Worm (Caenorhabditis elegans) whole organism, midembryonic: ENCODE results near the gene W07A12.4.

Experiments
- T22C8.4 ChIP-seq: fragments of 200-800 bp; sonication (Bioruptor generic); IDR thresholded peaks from 2 replicates; pipeline ENCODE4 v1.3.6; 2022; ENCODE audit warnings: missing genetic modification characterization, missing compliant biosample characterization
- cog-1 ChIP-seq: sonication (generic microtip); optimal IDR thresholded peaks from 2 replicates; lab custom pipeline; 2016; ENCODE audit warnings: missing genetic modification characterization, missing compliant biosample characterization
- flt-1 ChIP-seq: fragments of 200-800 bp; sonication (Bioruptor generic); IDR thresholded peaks from 2 replicates; pipeline ENCODE4 v1.3.6; 2022; ENCODE audit warnings: missing genetic modification characterization, missing compliant biosample characterization
- klf-2 ChIP-seq: fragments of 200-800 bp; sonication (Bioruptor generic); conservative IDR thresholded peaks from 2 replicates; pipeline ENCODE4 v1.3.6; 2022; ENCODE audit warnings: missing genetic modification reagents, missing genetic modification characterization, missing compliant biosample characterization
- med-1 ChIP-seq: sonication (generic microtip); optimal IDR thresholded peaks from 2 replicates; lab custom pipeline; 2017; ENCODE audit warnings: missing genetic modification characterization, mild to moderate bottlenecking, missing compliant biosample characterization, antibody characterized with exemption, missing genetic modification reagents; ENCODE audit not compliant: insufficient read depth
- ref-1 ChIP-seq: fragments of 200-800 bp; sonication (Bioruptor generic); conservative IDR thresholded peaks from 2 replicates; pipeline ENCODE4 v1.3.6; 2022; ENCODE audit warnings: missing genetic modification reagents, missing genetic modification characterization, missing compliant biosample characterization
- tab-1 ChIP-seq: fragments of 200-800 bp; sonication (Bioruptor generic); IDR thresholded peaks from 2 replicates; pipeline ENCODE4 v1.3.6; 2022; ENCODE audit warnings: missing genetic modification characterization, missing compliant biosample characterization
- ztf-23 ChIP-seq: fragments of 200-800 bp; sonication (Bioruptor generic); IDR thresholded peaks from 2 replicates; pipeline ENCODE4 v1.3.6; 2022; ENCODE audit warnings: missing genetic modification reagents, missing genetic modification characterization, missing compliant biosample characterization
- ztf-29 ChIP-seq: fragments of 200-800 bp; sonication (Bioruptor generic); IDR thresholded peaks from 2 replicates; pipeline ENCODE4 v1.3.6; 2022; ENCODE audit warnings: missing genetic modification reagents, missing genetic modification characterization, missing compliant biosample characterization

W07A12.4 gene

DNA sequence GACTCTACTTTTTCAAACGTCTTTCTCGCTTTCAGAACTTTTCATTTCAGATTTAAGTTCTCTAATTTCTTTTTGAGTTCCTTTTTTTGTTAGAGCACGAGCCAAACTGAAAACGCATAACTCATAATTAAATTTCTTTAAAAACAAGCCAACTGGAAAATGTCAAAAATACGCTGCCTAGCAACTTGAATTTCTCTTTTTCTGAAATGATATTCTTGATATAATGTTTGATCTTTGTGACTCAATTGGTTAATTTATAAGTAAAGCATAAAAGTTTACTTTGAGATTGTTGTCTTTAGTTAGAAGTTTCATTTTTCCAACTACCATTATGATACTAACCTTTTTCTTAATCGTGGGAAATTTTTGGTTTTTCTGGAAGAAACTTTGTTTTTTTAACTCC is 5.0 kb upstream of the W07A12.4 start:
- TF ChIP-seq ref-1 (GFP tag; lab: Robert Waterston, UW): no peak
- TF ChIP-seq ztf-23 (GFP tag; lab: Robert Waterston, UW): no peak
- no peak for TF ChIP-seq flt-1
- TF ChIP-seq med-1: no peak
- no peak for TF ChIP-seq klf-2
- TF ChIP-seq T22C8.4 (GFP tag; lab: Robert Waterston, UW): no peak
- no peak for TF ChIP-seq tab-1
- no peak for TF ChIP-seq ztf-29 (GFP tag; lab: Robert Waterston, UW)
- no peak for TF ChIP-seq cog-1 (tag; lab: Kevin White, UChicago)

DNA sequence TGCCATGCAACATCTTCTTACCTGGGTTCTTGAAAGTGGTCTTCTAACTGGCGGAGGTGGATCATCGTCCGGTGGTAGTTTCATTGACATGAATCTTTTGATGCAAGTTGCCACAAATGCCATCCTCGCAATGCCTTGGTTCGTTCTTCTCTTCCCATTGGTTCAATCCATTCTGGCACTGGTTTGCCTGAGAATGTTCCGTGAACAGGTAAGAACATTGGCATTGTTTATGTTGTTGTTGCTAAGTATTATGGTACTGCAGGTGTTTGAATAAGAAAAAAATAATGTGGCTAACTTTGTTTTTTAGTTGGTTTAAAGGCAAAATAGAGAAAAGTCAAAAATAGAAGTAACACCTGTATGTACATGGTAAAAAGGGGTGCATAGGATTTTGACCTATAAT is 2.3 kb upstream of the W07A12.4 start:
- TF ChIP-seq klf-2 (no peak), T22C8.4 (GFP tag; lab: Robert Waterston, UW) (no peak), med-1 (no peak), ref-1 (GFP tag; lab: Robert Waterston, UW) (no peak), ztf-23 (GFP tag; lab: Robert Waterston, UW) (no peak), cog-1 (tag; lab: Kevin White, UChicago) (no peak), ztf-29 (GFP tag; lab: Robert Waterston, UW) (no peak), flt-1 (no peak), tab-1 (no peak)

DNA sequence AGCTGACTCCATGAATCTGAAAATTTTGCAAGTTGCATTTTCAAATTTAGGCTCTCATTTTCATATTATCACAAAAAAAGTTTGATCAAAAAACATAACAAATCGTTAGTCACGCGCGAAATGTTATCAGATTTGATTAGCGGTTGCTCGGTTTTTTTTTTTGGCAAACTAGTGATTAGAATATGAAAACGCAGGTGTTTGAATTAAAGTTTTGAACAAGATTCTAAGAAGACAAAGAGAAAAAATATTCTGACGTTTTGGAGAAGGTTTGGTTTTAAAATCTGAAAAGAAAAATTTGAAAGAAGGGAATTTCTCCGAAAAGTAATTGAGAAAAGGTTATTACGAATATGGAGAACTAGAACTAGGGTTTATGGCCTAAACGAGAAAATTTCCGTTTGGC is 1.7 kb upstream of the W07A12.4 start:
- TF ChIP-seq ref-1 (GFP tag; lab: Robert Waterston, UW): no peak
- no peak for TF ChIP-seq klf-2
- no peak for TF ChIP-seq tab-1
- TF ChIP-seq flt-1: no peak
- TF ChIP-seq ztf-29 (GFP tag; lab: Robert Waterston, UW): no peak
- no peak for TF ChIP-seq cog-1 (tag; lab: Kevin White, UChicago)
- TF ChIP-seq T22C8.4 (GFP tag; lab: Robert Waterston, UW): no peak
- TF ChIP-seq med-1: no peak
- TF ChIP-seq ztf-23 (GFP tag; lab: Robert Waterston, UW): no peak

DNA sequence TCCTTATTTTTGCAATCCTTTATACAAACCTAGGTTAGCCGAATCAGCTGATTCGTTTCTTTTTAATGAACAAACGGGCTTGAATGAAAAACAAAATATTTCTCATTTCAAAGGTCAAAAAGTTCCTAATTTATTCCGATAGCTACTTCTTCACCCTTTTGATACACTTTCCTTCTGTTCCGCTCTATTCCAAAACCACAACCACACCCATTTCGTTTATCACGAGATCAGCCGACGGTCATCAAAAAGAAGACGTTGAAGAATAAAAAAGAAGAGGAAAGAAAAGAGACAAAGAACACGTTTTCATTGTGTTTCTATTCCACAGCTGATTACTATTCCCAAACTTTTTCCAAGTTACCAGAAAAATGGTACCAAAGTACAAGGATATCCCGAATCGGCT is 2.0 kb downstream of the W07A12.4 start:
- TF ChIP-seq klf-2: no peak
- no peak for TF ChIP-seq cog-1 (tag; lab: Kevin White, UChicago)

DNA sequence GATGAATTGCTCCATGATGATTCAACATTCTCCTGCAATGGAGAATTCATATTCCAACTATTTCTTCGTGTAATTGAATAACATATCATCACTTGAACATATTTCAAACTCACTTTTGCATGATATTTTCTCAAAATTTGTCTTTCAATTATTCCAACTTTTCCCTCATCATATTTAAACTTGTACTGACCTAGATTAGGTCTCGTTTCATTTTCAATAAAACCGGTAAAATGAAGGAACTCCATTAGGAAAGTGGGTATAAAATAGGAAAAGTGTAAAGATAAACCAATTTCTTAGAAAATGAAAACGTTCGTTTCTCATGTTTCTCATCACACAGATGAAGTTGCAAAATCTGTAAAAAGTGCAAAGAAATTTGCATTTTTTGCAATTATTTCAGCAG is 6.2 kb downstream of the W07A12.4 start, which contains the start of gene col-78:
col-78 (plus strand) TSS at position 301 of the 400 bp plus-strand sequence.
- TF ChIP-seq ref-1 (GFP tag; lab: Robert Waterston, UW): no peak
- no peak for TF ChIP-seq tab-1
- TF ChIP-seq cog-1 (tag; lab: Kevin White, UChicago): no peak
- TF ChIP-seq med-1: no peak
- TF ChIP-seq klf-2: no peak

DNA sequence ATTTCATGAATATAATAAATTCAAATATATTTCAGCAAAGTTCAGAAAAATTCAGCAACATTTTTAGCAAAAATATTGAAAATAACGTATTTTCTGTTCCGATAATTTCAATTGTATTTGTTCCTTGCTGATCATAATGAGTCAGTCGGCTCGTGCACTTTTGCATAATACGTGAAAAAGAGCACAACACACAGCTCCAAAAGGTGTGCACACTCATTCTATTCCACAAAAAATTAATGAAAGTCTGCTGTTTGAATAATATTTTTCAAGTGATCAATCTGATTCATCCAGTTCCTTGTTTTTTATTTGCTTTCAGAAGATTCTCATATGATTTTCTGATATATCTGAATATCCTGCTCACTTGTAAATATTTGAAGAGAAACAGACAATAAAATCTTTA is 8.3 kb downstream of the W07A12.4 start:
- no peak for TF ChIP-seq cog-1 (tag; lab: Kevin White, UChicago)
- TF ChIP-seq ref-1 (GFP tag; lab: Robert Waterston, UW): no peak
- no peak for TF ChIP-seq ztf-29 (GFP tag; lab: Robert Waterston, UW)
- no peak for TF ChIP-seq flt-1
- no peak for TF ChIP-seq tab-1
- no peak for TF ChIP-seq med-1
- TF ChIP-seq T22C8.4 (GFP tag; lab: Robert Waterston, UW): no peak
- no peak for TF ChIP-seq ztf-23 (GFP tag; lab: Robert Waterston, UW)
- TF ChIP-seq klf-2: no peak

DNA sequence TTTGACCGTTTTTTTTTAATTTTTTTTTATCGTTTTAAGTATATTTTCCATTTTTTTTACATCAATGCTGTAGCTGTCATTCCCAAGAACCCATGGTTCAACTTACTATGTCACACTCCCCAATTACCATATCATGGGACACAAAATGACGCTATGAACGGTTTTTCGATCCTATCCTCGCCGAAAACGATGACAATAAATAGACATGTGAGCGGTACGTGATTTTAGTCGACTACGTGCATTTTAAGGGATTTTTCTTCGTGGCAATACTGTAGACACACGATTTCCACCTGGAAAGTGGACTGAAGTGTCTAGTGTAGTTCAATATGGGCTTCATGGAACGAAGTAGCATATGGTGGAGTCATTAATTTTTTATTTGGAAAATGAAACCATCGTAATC is 10.2 kb downstream of the W07A12.4 start:
- TF ChIP-seq T22C8.4 (GFP tag; lab: Robert Waterston, UW) (no peak), flt-1 (no peak), ref-1 (GFP tag; lab: Robert Waterston, UW) (no peak), tab-1 (no peak), klf-2 (no peak), ztf-29 (GFP tag; lab: Robert Waterston, UW) (no peak), cog-1 (tag; lab: Kevin White, UChicago) (no peak), ztf-23 (GFP tag; lab: Robert Waterston, UW) (no peak), med-1 (no peak)

DNA sequence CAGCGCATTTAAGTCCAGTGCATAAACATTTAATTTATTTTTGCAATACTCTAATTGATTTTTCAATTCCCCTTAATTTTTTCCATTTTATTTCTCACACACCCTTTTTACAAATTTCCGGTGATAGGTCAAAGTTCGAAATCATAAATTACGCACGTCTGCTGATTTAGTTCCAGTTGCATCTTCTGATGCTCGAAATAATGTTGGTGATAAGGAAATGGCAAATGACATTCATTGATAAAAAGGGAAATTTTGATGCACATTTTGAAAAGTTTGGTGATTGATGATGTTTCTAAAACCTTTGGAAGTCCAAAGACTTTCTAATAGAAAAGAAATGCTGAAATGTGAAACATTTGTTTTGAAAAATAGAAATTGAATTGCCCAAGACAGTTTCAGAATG is 11.1 kb downstream of the W07A12.4 start:
- no peak for TF ChIP-seq ref-1 (GFP tag; lab: Robert Waterston, UW)

DNA sequence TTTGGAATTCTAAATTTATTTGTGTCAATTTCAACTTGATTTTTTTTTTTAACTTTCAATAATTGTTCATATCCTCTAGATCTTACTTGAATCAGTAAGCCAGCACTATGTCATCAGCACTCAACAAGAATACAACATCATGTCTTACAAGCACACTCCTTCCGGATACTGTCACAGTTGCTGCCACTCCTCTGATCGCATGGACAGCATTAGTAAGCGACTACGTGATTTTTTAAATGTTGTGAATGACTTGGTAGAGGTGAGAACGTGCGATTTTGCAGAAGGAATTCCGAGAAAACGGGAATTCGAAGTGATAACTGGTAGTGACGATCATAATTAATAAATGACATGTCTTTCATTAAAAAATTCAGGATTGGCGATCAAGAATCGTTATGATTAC is 12.0 kb downstream of the W07A12.4 start, which contains the start of gene oac-54:
oac-54 (plus strand) TSS at position 83 of the 400 bp plus-strand sequence.
- TF ChIP-seq tab-1 (no peak), T22C8.4 (GFP tag; lab: Robert Waterston, UW) (no peak), cog-1 (tag; lab: Kevin White, UChicago) (no peak)

DNA sequence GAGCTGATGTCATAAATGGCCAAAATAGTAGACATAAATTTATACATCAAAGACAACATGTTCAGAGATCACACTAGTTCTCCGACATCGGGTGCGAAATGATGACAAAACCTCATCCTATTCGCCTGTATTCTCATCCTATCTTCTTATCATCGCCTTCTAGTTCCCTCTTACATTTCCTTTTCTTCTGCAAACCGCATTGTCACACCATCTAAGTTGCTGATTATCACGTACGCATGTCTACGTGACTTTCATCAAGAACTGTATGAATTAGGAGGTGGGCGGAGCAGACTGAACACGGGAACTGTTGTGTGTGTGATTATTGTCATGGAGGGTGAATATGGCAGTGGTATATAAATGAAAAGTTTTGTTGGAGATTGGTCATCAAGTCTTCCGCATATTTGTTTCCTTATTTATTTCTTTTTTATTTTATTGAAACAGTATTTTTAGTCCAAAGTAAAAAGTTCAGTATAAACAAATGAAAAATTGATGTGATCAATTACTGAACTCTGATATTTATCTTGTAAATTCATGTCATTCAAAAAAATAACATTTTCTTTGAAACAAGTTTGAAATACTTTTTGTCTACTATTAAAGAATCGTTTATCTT is 14.2 kb downstream of the W07A12.4 start:
- no peak for TF ChIP-seq med-1
- no peak for TF ChIP-seq flt-1
- no peak for TF ChIP-seq klf-2
- no peak for TF ChIP-seq T22C8.4 (GFP tag; lab: Robert Waterston, UW)
- no peak for TF ChIP-seq ztf-29 (GFP tag; lab: Robert Waterston, UW)
- no peak for TF ChIP-seq ref-1 (GFP tag; lab: Robert Waterston, UW)
- no peak for TF ChIP-seq cog-1 (tag; lab: Kevin White, UChicago)
- no peak for TF ChIP-seq tab-1
- no peak for TF ChIP-seq ztf-23 (GFP tag; lab: Robert Waterston, UW)

DNA sequence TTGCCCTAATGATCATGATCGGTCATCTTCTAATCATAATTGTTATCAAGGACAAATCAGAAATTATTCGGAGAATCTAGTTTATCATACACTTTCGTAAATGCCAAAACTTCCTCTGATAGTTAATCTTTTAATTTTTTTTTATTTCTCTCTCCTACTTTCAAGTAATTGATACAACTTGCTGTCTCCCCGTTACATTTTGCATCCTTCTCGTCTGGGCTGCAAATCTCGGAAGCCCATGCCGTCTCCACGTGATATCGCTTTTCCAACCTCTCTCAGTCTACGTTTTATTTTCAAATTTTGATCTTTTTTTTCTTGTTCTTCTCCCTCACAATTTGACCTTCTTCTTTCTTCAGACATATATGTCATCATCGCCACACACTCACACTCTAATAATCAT is 15.0 kb downstream of the W07A12.4 start, which contains the start of gene rhy-1:
rhy-1 (plus strand) TSS at position 357 of the 400 bp plus-strand sequence.
- TF ChIP-seq med-1: no peak
- TF ChIP-seq flt-1: no peak
- no peak for TF ChIP-seq tab-1
- no peak for TF ChIP-seq klf-2
- TF ChIP-seq cog-1 (tag; lab: Kevin White, UChicago): no peak
- TF ChIP-seq ztf-29 (GFP tag; lab: Robert Waterston, UW): no peak
- TF ChIP-seq ztf-23 (GFP tag; lab: Robert Waterston, UW): no peak
- no peak for TF ChIP-seq T22C8.4 (GFP tag; lab: Robert Waterston, UW)
- TF ChIP-seq ref-1 (GFP tag; lab: Robert Waterston, UW): no peak
